Worm (Caenorhabditis elegans): ENCODE measurements around the gene srd-51.

Gene srd-51

ce11 chrX:13506043-13506442 is 21.3 kb upstream of the srd-51 start:
- TF ChIP-seq fkh-3 (tag; optimal IDR thresholded peaks at IDR 0.05) (no peak), pha-4 (tag; optimal IDR thresholded peaks at IDR 0.05) (no peak), ccch-3 (GFP tag; optimal IDR thresholded peaks at IDR 0.05) (no peak), somi-1 (GFP tag; optimal IDR thresholded peaks at IDR 0.05) (no peak), ztf-6 (GFP tag; IDR thresholded peaks at IDR 0.05) (no peak), hsf-1 (GFP tag; IDR thresholded peaks at IDR 0.05) (no peak), rpc-1 (optimal IDR thresholded peaks at IDR 0.05) (no peak), rpc-1 (tag; optimal IDR thresholded peaks at IDR 0.05) (no peak), cebp-2 (GFP tag; IDR thresholded peaks at IDR 0.05) (no peak), lsl-1 (GFP tag; optimal IDR thresholded peaks at IDR 0.05) (no peak), K11D2.4 (GFP tag; IDR thresholded peaks at IDR 0.05) (no peak), Y67H2A.10 (GFP tag; conservative IDR thresholded peaks at IDR 0.05) (no peak), unc-130 (GFP tag; optimal IDR thresholded peaks at IDR 0.05) (no peak), hlh-26 (GFP tag; conservative IDR thresholded peaks at IDR 0.05) (no peak), tlf-1 (GFP tag; optimal IDR thresholded peaks at IDR 0.05) (no peak)

ce11 chrX:13505201-13505600 is 20.5 kb upstream of the srd-51 start:
- TF ChIP-seq die-1 (tag; optimal IDR thresholded peaks at IDR 0.05) (no peak), D2030.7 (GFP tag; IDR thresholded peaks at IDR 0.05) (no peak), ceh-100 (GFP tag; IDR thresholded peaks at IDR 0.05) (no peak), Y53G8AR.9 (GFP tag; conservative IDR thresholded peaks at IDR 0.05) (no peak), ets-4 (GFP tag; optimal IDR thresholded peaks at IDR 0.05) (no peak), F57C9.4 (tag; optimal IDR thresholded peaks at IDR 0.05) (no peak), athp-1 (tag; optimal IDR thresholded peaks at IDR 0.05) (no peak), hmg-20 (GFP tag; IDR thresholded peaks at IDR 0.05) (no peak), hlh-26 (GFP tag; conservative IDR thresholded peaks at IDR 0.05) (no peak), atf-7 (tag; optimal IDR thresholded peaks at IDR 0.05) (no peak), ztf-28 (GFP tag; IDR thresholded peaks at IDR 0.05) (no peak)

DNA sequence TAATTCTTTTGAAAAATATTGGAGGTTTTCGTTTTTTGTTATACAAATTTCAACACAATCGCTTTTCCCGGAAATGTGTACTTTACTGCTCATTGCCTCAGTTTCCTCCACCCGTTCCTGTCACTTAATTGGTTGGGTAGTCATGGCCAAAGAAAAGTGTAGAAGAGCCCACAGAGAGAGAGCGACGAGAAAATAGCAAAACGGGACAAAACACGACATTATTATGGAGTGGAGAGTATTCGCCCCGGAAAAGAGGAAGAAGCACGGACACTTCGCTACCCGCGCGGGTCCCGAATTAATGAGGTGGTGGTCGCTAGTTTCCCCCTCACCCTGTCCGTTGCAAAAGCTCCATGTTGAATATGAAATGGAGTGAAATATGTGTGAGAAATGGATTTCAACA is 19.1 kb upstream of the srd-51 start:
- TF ChIP-seq zfh-2 (GFP tag; conservative IDR thresholded peaks at IDR 0.05) (peak; percentile 41; the same call in 1 of the 2 replicates), C17E4.6 (GFP tag; IDR thresholded peaks at IDR 0.05) (no peak), B0035.1 (tag; optimal IDR thresholded peaks at IDR 0.05) (no peak), lin-26 (GFP tag; IDR thresholded peaks at IDR 0.05) (no peak), attf-3 (GFP tag; conservative IDR thresholded peaks at IDR 0.05) (0 out of 2 replicates have a peak, but pooled peaks have one; percentile 12), repo-1 (tag; optimal IDR thresholded peaks at IDR 0.05) (no peak), mel-28 (tag; optimal IDR thresholded peaks at IDR 0.05; ENCODE audit: borderline replicate concordance) (no peak)

- TF ChIP-seq K12H6.12 (tag; optimal IDR thresholded peaks at IDR 0.05): peak; percentile 32
- peak; percentile 46; the same call in 1 of the 2 replicates for TF ChIP-seq zfh-2 (GFP tag; conservative IDR thresholded peaks at IDR 0.05)
- peak in 1 of 3 experiments; percentile 45 for TF ChIP-seq lin-35 (GFP tag; optimal IDR thresholded peaks at IDR 0.05)
- TF ChIP-seq hmg-1.2 (GFP tag; IDR thresholded peaks at IDR 0.05): peak; percentile 36; the same call in 1 of the 2 replicates
- no peak for TF ChIP-seq nhr-179 (tag; optimal IDR thresholded peaks at IDR 0.05)
Observed at ce11 chrX:13502282-13502681, 17.6 kb upstream of the srd-51 start.

Data from whole organism, young adult.